Fruit fly (Drosophila melanogaster): Measurements from ENCODE around the gene swm.

The swm gene

DNA sequence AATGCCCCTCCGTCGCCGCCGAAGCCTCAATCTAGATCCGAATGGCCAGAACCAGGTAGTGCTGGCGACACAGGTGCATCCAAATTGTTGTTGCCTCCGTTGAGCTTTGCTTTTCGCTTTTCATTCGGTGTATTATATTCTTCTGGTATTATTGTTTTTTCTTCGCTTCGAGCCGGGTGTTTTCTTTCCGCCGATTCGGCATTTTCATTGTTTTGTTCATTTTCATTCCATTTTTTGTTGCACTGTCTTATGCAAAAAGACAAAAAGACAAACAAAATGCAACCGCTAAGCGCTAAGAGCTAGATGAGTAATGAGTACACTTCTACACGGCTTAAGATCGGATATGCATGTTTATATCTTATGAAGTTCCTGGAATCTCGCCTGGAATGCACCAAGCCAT, 20.8 kb upstream of the swm start:
- no peak for TF ChIP-seq CTCF (optimal IDR thresholded peaks at IDR 0.05)

DNA sequence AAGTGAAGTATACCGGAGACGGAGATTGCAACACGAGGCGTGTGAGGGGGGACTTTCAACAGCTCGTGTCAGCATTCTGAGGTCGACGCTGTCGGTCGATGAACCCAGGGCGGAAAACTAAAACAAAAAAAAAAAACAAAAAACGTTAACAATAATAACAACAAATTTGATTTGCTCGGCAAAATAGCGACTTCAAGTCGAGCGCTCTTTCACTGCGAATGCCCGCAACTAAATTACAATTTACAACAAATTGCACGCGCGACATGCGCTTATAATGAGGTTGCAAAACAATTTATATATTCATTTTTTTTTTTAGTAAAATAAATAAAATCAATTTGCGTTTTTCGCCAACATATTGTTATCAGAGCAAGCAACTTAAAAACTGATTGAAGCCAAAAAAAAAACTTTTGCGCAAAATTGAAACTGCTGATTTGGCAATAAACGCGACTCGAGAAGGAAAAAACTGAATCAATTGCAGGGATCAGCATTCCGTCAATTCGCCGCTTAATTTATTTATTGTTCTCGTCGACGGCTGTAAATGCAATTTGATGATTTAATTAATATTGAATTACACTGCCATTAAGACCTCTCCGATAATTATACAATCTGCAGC, 19.5 kb upstream of the swm start:
- TF ChIP-seq CTCF (optimal IDR thresholded peaks at IDR 0.05), result no peak
- TF ChIP-seq CG8478 (optimal IDR thresholded peaks at IDR 0.05), result no peak

DNA sequence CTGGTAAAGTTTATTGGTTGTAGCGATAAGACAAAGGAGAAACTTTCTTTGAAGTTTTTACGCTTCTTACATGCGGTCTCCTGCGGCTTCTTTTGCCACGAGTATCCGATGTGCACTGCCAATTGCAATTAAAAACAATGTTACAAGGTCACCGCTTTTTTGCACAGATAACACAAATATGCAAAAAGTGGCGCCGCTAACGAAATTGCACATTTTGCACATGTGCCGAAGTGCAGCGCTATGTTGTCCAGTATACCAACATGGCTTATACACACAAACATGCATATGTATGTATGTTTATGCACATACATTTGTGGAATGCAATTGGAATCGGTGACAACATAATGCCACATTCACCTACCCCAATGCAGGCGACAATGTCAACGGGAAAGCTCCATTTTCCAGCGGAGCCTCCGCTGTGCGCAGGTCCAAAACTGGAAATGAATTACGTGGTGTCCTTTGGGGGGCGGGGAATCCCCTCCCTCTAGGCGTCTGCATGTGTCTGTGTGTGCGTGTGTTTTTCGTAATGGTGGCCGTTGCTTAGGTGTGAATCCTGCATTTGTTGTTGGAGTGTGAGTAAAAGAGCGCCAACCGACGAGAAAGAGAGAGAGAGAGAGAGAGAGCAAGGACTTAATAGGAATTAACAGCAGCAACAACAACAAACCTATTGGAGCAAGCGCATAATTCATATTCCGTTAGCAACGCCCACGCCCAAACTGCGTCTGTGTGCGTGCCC, 13.6 kb upstream of the swm start:
- TF ChIP-seq CG8478 (optimal IDR thresholded peaks at IDR 0.05) (no peak), CTCF (optimal IDR thresholded peaks at IDR 0.05) (no peak)

DNA sequence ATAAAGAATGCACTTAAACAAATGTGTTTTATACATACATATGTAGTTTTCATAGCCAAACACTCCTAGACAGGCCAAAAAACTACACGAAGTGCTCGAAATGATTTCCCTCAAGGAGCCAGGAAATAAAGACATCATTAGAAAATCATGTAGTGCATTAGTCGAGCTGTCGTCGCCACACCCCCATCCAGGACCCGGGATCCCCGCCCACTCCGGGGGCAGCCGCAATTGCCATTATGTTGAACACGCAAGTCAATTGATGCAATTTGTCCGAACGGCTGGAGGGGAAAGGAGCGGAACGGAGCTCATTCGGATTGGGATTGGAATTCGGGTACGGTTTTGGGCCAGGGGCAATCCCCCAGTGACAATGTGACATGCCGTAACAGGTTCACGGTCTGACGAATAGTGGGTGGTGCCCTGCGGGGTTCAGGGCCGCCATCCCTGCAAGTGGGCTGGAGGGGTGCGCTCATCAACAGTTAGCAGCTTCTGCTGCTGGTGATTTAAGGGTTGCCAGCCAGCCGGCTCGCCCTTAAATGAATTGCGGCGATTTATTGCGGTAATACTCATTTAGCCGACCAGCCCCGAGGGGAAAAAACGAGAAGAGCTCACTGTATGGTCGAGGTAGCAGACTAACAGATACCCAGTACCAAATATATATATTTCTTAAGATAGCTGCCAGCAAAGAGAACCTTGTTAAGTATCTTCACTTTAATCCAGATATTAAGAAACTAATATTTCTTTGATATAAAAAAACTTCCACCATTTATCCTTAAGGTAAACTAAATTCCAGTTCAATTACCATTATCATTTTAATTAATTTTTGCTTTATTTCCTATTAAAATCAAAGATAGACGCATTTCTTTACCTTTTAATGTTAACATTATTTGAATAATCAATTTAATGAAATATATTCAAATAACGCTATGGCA, 12.4 kb upstream of the swm start:
- TF ChIP-seq CG8478 (optimal IDR thresholded peaks at IDR 0.05) (no peak), CTCF (optimal IDR thresholded peaks at IDR 0.05) (no peak)

DNA sequence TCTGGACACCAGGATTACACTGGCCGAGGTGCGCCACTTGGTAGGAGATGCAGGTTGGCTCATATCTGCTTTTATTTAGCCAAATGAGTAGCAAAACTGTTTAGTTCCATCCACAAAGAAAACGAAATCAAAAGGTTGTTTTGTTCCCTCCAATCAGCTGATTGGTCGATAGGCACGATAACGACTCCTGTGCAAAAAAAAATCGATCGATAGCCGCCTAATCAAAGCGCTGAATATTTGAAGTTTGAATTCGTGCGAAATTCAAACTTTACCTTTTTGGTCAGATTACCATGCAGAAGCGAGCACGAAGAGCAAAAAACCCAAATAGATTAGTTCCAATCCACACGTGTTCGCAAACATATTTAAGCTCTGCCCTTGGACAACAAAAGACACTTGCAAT, 8.5 kb upstream of the swm start, which contains the start of the genes CG10195 and CG13084:
Gene CG10195, minus strand, starts transcription at position 167 of the 400 bp plus-strand sequence.
Gene CG13084, plus strand, starts transcription at position 392 of the 400 bp plus-strand sequence.
- TF ChIP-seq CG8478 (optimal IDR thresholded peaks at IDR 0.05) (no peak), CTCF (optimal IDR thresholded peaks at IDR 0.05) (no peak)

DNA sequence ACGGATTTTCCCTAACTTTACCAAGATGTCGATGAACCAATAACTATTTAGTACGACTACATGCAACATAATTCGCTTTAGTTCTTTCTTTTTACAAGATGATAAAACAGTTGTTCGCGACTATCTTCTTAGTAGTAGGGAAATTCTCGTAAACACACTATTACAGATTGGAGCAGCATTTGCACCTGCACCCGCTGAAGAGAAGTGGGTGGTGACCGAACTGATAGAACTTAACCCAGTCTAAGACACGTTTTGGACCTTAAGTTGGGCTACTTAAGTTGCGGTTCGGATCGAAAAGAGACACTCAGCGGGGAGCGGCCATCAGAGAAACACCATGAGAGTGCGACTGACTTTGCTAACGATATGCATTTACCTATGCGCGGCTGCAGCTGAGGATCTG, 5.9 kb upstream of the swm start, which contains the start of gene CG13083:
Gene CG13083, plus strand, starts transcription at position 301 of the 400 bp plus-strand sequence.
- TF ChIP-seq CG8478 (optimal IDR thresholded peaks at IDR 0.05) (no peak), CTCF (optimal IDR thresholded peaks at IDR 0.05) (no peak)

DNA sequence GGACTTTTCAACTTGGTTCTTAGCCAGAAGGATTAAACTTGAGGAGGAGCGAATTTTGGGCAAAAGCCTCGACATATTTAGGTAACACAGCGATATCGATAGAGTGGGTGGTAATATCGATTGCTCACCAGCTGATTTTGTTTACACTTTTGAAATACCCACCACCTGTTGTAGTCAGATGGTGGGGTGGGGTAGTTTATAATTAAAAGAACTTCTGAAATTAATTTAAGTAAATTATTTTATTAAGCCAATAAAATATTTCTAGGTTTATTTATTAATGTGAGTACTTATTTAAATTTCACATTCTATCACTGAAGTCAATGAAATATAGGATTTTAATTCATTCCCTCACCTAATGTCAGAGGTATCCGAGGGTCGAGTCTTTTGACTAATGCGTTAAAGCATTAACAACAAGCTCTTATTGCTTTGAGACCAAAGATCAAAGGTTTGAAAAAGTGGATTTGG, 3.0 kb upstream of the swm start, which contains the start of the genes CG10194 and CG18094:
Gene CG10194, minus strand, starts transcription at position 108 of the 465 bp plus-strand sequence.
Gene CG18094, plus strand, starts transcription at position 266 of the 465 bp plus-strand sequence.
- no peak for TF ChIP-seq CG8478 (optimal IDR thresholded peaks at IDR 0.05)
- TF ChIP-seq CTCF (optimal IDR thresholded peaks at IDR 0.05), result no peak

DNA sequence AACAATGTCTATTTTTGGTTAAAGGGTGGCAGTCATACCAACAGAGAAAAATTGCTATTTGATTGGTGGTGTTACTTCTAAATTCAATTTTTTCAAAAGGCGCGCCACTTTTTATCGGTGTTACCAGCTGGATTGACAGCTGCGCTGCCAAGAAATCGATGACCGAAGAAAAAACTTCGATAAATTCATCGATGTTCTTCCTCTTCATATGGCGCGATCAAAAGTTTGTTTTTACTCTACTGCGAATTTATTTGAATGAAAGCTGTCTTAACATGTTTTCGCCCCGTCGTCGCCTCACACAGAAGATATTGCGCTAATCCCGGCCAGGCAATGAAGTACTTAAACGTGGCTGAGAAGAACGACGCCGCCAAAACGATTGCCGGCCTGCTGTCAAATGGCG, 4.9 kb downstream of the swm start, which contains the start of gene Top3alpha:
Gene Top3alpha, plus strand, starts transcription at position 186 of the 400 bp plus-strand sequence.
- TF ChIP-seq CTCF (optimal IDR thresholded peaks at IDR 0.05), result no peak
- TF ChIP-seq CG8478 (optimal IDR thresholded peaks at IDR 0.05), result no peak

DNA sequence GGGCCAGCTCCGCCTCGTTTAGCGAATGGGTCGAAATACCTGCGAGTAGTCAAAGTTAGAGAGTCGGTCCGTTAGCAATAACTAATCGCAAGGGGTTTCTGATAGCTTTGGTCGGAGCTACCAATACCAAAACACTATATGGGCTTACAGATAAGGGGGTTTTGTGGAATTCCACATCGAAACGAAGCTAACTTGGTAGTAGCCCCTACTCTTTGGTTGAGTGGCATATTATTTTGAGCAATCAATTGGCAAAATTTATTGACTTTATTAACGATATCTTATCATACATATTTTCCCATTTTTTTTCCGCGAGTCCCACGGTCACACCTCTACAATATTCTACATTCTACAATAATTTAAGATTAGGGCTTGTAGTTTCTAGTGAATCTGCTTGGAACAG, 13.3 kb downstream of the swm start:
- TF ChIP-seq CTCF (optimal IDR thresholded peaks at IDR 0.05), result no peak
- no peak for TF ChIP-seq CG8478 (optimal IDR thresholded peaks at IDR 0.05)

DNA sequence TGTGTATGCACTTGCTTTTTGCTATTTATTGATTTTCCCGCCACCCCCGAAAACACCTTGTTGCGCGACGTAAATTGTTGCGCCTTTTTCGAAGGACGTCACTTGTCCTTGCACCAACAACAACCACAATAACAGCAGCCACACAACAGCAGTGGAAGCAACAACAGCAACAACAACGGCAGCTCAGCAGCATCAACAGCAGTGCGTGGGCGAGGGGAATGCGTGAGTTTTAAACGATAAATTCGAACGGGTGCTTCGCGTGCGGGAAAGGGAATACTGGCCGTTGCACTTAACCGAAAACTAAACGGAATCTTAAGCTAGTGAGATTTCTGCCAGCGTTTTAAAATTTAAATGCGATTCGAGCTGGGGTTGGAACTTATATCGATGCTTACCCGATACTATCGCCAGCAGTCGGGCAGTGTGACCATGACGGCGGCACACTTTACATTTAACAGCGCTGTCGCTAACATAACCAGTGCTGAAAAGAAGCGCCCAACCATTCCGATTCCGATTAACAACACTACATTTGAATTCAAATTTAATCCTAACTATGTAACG, 15.4 kb downstream of the swm start, which contains the start of gene cyst:
Gene cyst, minus strand, starts transcription at position 404 of the 558 bp plus-strand sequence.
- TF ChIP-seq CG8478 (optimal IDR thresholded peaks at IDR 0.05), result no peak
- TF ChIP-seq CTCF (optimal IDR thresholded peaks at IDR 0.05), result peak in 1 of 2 experiments; percentile 27

DNA sequence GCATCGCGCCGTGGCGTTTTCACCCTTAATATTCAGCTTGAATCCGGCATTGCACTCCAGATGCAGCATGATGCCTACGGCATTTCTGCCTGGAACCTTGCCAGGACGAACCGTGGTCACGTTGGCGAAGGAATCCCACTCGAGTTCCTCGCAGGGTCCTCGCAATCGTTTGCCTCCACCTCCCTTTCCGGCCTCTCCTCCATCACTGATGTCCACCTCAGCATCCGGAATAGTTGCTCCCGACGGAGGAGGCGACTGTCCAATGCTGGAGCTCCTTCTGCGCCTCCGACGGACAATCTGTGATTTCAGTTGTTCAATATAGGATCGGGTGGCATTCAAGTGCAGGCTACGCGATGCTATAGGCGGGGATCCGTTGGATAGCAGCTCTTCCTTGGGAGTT, 19.1 kb downstream of the swm start:
- TF ChIP-seq CTCF (optimal IDR thresholded peaks at IDR 0.05) (no peak), CG8478 (optimal IDR thresholded peaks at IDR 0.05) (no peak)

DNA sequence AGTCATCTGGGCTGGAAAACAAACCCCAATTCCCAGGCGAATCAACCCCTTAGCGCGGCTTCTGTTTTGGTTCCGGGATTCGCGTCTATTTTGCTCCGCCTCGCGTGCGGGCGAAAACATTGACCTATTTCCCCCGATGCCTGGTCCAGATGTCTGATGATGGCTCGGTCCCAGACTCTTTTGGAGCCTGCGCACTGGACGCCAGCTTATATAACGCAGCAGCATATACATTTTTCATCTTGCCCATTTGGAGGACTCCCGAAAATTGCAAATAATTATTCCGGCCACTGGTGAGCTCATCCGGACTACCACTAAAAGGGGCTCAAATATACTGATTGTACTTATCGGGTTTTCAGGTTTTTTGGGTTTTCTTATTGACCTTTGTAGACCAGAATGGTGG, 23.0 kb downstream of the swm start:
- TF ChIP-seq CTCF (optimal IDR thresholded peaks at IDR 0.05) (no peak), CG8478 (optimal IDR thresholded peaks at IDR 0.05) (no peak)

DNA sequence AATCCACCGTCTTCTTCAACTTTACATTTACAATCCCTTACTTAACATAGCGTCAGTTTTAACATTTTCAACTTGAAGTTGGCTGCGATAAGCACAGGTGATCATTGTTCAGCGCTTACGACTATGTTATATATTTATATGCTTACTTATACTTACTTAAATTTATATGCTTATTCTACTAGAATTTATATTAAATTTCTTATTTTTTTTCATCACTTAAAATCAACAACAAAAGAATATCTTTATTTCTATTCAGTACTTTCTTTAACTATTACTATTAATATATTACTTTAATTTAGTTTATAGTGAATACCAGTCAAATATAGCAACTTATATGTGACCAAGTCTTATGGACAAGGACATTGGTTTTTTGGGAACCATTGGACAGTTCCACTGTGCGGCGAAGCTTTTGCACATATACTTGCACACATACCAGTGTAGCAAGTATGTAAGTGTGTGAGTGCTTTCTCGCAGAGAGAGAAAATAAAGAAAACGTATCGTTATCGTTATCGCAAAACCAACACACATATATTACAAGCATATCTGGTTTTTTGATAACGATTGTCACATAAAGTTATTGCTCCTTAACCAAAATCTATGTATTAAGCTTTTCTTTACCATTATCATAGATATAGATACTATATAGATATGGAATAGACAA, 24.2 kb downstream of the swm start, which contains the start of gene Hasp:
Gene Hasp, minus strand, starts transcription at position 51 of the 661 bp plus-strand sequence.
- TF ChIP-seq CG8478 (optimal IDR thresholded peaks at IDR 0.05) (no peak), CTCF (optimal IDR thresholded peaks at IDR 0.05) (no peak)

DNA sequence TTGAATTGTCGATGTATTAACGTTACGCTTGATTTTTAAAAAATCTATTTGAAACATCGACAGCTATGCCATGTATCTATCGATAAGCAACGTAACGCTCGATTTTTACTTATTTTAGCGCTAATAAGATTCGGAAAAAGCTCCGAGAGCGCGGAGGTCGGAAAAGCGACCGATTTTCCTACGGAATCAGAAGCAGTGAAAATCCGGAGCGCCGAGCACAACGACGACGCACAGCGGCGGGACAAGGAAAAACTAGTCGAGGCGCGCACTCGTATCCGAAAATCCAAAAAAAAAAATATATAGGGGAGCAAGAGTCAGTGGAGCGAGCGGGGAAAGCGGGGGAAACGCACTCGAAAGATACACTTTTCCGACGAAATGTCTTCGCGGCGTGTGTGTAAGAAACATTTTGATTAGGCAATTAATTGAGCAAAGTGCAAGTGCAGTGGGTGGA, 25.6 kb downstream of the swm start, which contains the start of gene CG10132:
Gene CG10132, plus strand, starts transcription at position 189 of the 451 bp plus-strand sequence.
- TF ChIP-seq CTCF (optimal IDR thresholded peaks at IDR 0.05) (no peak), CG8478 (optimal IDR thresholded peaks at IDR 0.05) (no peak)

Measured in S2 (cell line).